Worm (Caenorhabditis elegans): Measurements from ENCODE around the gene F47C12.6.

- TF ChIP-seq nhr-77 (tag; optimal IDR thresholded peaks at IDR 0.05) (no peak), ceh-16 (tag; optimal IDR thresholded peaks at IDR 0.05) (no peak), zag-1 (tag; optimal IDR thresholded peaks at IDR 0.05) (no peak), mdl-1 (tag; optimal IDR thresholded peaks at IDR 0.05) (peak; percentile 3 to 41), unc-39 (tag; optimal IDR thresholded peaks at IDR 0.05) (no peak), ama-1 (optimal IDR thresholded peaks at IDR 0.05) (no peak)
These were observed 31.2 kb upstream of the F47C12.6 start for ce11 chrIV:4024159-4025004.

All from whole organism, L2 larva.